Worm (Caenorhabditis elegans) whole organism, L4/young adult: ENCODE measurements around the gene F21A3.11.

Experiments
- W03F9.2 ChIP-seq: fragments of 150-350 bp; optimal IDR thresholded peaks from 2 replicates; lab custom pipeline; 2014; ENCODE audit warnings: missing biosample characterization, missing genetic modification characterization
- him-1 ChIP-seq: sonication (generic microtip); optimal IDR thresholded peaks from 2 replicates; lab custom pipeline; 2016; ENCODE audit warnings: missing genotype, missing genetic modification reagents, missing genetic modification characterization, missing compliant biosample characterization

ce11 chrV:15533864-15534263 is 852 bp upstream of the F21A3.11 start, which contains the start of gene F21A3.2:
- TF ChIP-seq W03F9.2 (tag; lab: Kevin White, UChicago) (no peak), him-1 (tag; lab: Kevin White, UChicago) (no peak)
